Worm (Caenorhabditis elegans): Measurements from ENCODE around the gene hlh-6.

Gene hlh-6

ce11 chrII:9644438-9644837, 29.8 kb upstream of the hlh-6 start, which contains the start of gene fzr-1:
Gene fzr-1, minus strand, starts transcription at chrII:9644466.
- TF ChIP-seq tbx-37 (GFP tag; conservative IDR thresholded peaks at IDR 0.05) = 0 out of 2 replicates have a peak, but pooled peaks have one; percentile 10
- no peak for TF ChIP-seq scrt-1 (GFP tag; IDR thresholded peaks at IDR 0.05)
- TF ChIP-seq flt-1 (GFP tag; IDR thresholded peaks at IDR 0.05) = 0 out of 2 replicates have a peak, but pooled peaks have one; percentile 16

DNA sequence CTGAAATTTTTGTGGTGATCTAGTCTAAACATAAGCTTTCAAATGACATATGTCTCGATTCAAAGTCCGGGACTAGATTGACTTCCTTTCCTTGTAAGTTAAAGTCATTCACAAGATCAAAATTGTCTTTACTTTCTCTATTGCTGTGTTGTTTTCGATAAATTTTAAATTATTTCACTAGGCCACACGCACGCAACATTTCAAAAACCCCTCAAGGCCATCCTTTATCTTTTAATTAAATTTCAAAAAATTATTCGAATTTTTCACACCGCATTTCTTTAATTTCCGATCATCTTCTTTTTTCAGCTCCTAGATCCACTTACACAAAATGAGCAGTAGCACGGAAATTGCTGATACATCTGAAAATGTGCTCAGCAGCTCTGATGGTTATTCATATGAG, 21.7 kb upstream of the hlh-6 start, which contains the start of gene ZK1307.7:
TSS of gene ZK1307.7 (plus strand) at position 301 of the 400 bp plus-strand sequence.
- TF ChIP-seq aly-1 (tag; optimal IDR thresholded peaks at IDR 0.05) (no peak), ets-7 (tag; optimal IDR thresholded peaks at IDR 0.05) (no peak), ceh-36 (tag; optimal IDR thresholded peaks at IDR 0.05) (no peak), F13C5.2 (tag; optimal IDR thresholded peaks at IDR 0.05) (no peak), flt-1 (GFP tag; IDR thresholded peaks at IDR 0.05) (no peak), tbx-37 (GFP tag; conservative IDR thresholded peaks at IDR 0.05) (no peak), sea-1 (GFP tag; conservative IDR thresholded peaks at IDR 0.05) (no peak), tra-4 (tag; optimal IDR thresholded peaks at IDR 0.05) (no peak)

DNA sequence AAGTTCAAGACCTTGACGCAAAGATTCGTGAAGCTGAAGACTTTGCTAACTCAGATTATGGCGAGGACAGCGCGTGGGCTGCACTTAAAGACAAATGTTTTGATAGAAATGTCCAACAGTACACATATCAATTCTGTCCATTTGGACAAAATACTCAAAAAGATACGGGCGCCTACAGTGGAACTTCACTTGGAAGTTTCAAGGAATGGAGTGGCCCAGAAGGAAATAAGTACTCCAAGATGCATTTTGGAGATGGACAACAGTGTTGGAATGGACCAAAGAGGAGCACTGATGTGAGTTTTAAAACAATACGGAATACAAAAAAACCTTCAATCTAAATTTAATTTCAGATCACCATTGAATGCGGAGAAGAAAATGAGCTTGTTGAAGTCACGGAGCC, 11.3 kb upstream of the hlh-6 start:
- TF ChIP-seq tbx-11 (GFP tag; IDR thresholded peaks at IDR 0.05) = no peak
- no peak for TF ChIP-seq ets-7 (tag; optimal IDR thresholded peaks at IDR 0.05)
- no peak for TF ChIP-seq B0310.2 (tag; optimal IDR thresholded peaks at IDR 0.05)
- TF ChIP-seq hmbx-1 (tag; optimal IDR thresholded peaks at IDR 0.05) = no peak
- TF ChIP-seq aly-1 (tag; optimal IDR thresholded peaks at IDR 0.05) = no peak
- TF ChIP-seq sea-1 (GFP tag; conservative IDR thresholded peaks at IDR 0.05) = no peak
- no peak for TF ChIP-seq F13C5.2 (tag; optimal IDR thresholded peaks at IDR 0.05)
- no peak for TF ChIP-seq scrt-1 (GFP tag; IDR thresholded peaks at IDR 0.05)
- no peak for TF ChIP-seq ama-1 (optimal IDR thresholded peaks at IDR 0.05)
- TF ChIP-seq pes-1 (GFP tag; IDR thresholded peaks at IDR 0.05) = no peak
- TF ChIP-seq tbx-37 (GFP tag; conservative IDR thresholded peaks at IDR 0.05) = no peak
- no peak for TF ChIP-seq ceh-36 (tag; optimal IDR thresholded peaks at IDR 0.05)
- no peak for TF ChIP-seq hmg-4 (GFP tag; optimal IDR thresholded peaks at IDR 0.05)
- TF ChIP-seq flt-1 (GFP tag; IDR thresholded peaks at IDR 0.05) = no peak

- TF ChIP-seq B0310.2 (tag; optimal IDR thresholded peaks at IDR 0.05) (no peak), ceh-36 (tag; optimal IDR thresholded peaks at IDR 0.05) (no peak), pes-1 (GFP tag; IDR thresholded peaks at IDR 0.05) (no peak), tbx-11 (GFP tag; IDR thresholded peaks at IDR 0.05) (no peak), sea-1 (GFP tag; conservative IDR thresholded peaks at IDR 0.05) (no peak), scrt-1 (GFP tag; IDR thresholded peaks at IDR 0.05) (no peak), hmbx-1 (tag; optimal IDR thresholded peaks at IDR 0.05) (no peak), hmg-4 (GFP tag; optimal IDR thresholded peaks at IDR 0.05) (no peak), ets-7 (tag; optimal IDR thresholded peaks at IDR 0.05) (no peak)
Measured at ce11 chrII:9624110-9624695, 9.6 kb upstream of the hlh-6 start, which contains the start of the genes dnj-20 and ZK1307.8. Gene dnj-20, minus strand, starts transcription at chrII:9624176. Gene ZK1307.8, plus strand, starts transcription at chrII:9624613.

- TF ChIP-seq aly-1 (tag; optimal IDR thresholded peaks at IDR 0.05) (no peak), hnd-1 (tag; optimal IDR thresholded peaks at IDR 0.05) (no peak), tbx-11 (GFP tag; IDR thresholded peaks at IDR 0.05) (no peak), ceh-36 (tag; optimal IDR thresholded peaks at IDR 0.05) (no peak), B0310.2 (tag; optimal IDR thresholded peaks at IDR 0.05) (no peak), ceh-13 (GFP tag; optimal IDR thresholded peaks at IDR 0.05) (no peak), tra-4 (tag; optimal IDR thresholded peaks at IDR 0.05) (no peak), ama-1 (optimal IDR thresholded peaks at IDR 0.05) (no peak), ets-7 (tag; optimal IDR thresholded peaks at IDR 0.05) (no peak), tbx-37 (GFP tag; conservative IDR thresholded peaks at IDR 0.05) (no peak), scrt-1 (GFP tag; IDR thresholded peaks at IDR 0.05) (no peak), hmbx-1 (tag; optimal IDR thresholded peaks at IDR 0.05) (no peak), flt-1 (GFP tag; IDR thresholded peaks at IDR 0.05) (no peak), sea-1 (GFP tag; conservative IDR thresholded peaks at IDR 0.05) (no peak)
Measured at ce11 chrII:9621913-9622348, 7.3 kb upstream of the hlh-6 start.

DNA sequence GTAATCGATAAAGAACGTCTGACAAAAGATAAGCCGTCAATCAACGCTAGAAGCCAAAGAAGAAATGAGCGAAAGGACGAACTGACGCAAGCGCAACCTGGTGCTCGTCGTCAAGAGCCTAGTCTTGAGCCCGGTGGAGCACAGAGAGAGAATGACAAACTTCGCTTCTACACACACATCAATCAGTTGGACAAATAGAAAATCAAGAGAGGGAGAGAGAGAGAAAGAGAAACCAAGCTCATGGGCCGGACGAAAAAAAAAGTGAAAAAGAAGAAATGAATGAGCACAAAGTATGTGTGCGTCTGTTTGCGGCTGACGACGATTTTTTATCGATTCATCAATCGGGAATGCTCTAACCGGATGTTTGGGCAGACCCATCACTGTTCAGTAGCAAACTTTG, 6.5 kb upstream of the hlh-6 start:
- no peak for TF ChIP-seq tbx-11 (GFP tag; IDR thresholded peaks at IDR 0.05)
- no peak for TF ChIP-seq pes-1 (GFP tag; IDR thresholded peaks at IDR 0.05)
- no peak for TF ChIP-seq hmg-4 (GFP tag; optimal IDR thresholded peaks at IDR 0.05)
- TF ChIP-seq ets-7 (tag; optimal IDR thresholded peaks at IDR 0.05) = no peak
- TF ChIP-seq hnd-1 (tag; optimal IDR thresholded peaks at IDR 0.05) = no peak

ce11 chrII:9620616-9621015, 6.0 kb upstream of the hlh-6 start:
- TF ChIP-seq pes-1 (GFP tag; IDR thresholded peaks at IDR 0.05) (no peak), scrt-1 (GFP tag; IDR thresholded peaks at IDR 0.05) (no peak), ama-1 (optimal IDR thresholded peaks at IDR 0.05) (no peak), aly-1 (tag; optimal IDR thresholded peaks at IDR 0.05) (no peak), B0310.2 (tag; optimal IDR thresholded peaks at IDR 0.05) (no peak), ceh-13 (GFP tag; optimal IDR thresholded peaks at IDR 0.05) (no peak), hnd-1 (tag; optimal IDR thresholded peaks at IDR 0.05) (no peak), F13C5.2 (tag; optimal IDR thresholded peaks at IDR 0.05) (no peak), hmbx-1 (tag; optimal IDR thresholded peaks at IDR 0.05) (no peak), tbx-11 (GFP tag; IDR thresholded peaks at IDR 0.05) (no peak), sea-1 (GFP tag; conservative IDR thresholded peaks at IDR 0.05) (no peak), hmg-4 (GFP tag; optimal IDR thresholded peaks at IDR 0.05) (no peak), ceh-36 (tag; optimal IDR thresholded peaks at IDR 0.05) (no peak), tbx-37 (GFP tag; conservative IDR thresholded peaks at IDR 0.05) (no peak), flt-1 (GFP tag; IDR thresholded peaks at IDR 0.05) (no peak), ets-7 (tag; optimal IDR thresholded peaks at IDR 0.05) (no peak), tra-4 (tag; optimal IDR thresholded peaks at IDR 0.05) (no peak)
